Worm (Caenorhabditis elegans) whole organism, L1 larva: Measurements from ENCODE around the gene ceh-10.

Experiments used
- nhr-90 ChIP-seq: sonication (generic microtip); optimal IDR thresholded peaks from 2 replicates; lab custom pipeline; 2016; ENCODE audit warnings: mild to moderate bottlenecking, missing genetic modification characterization, missing compliant biosample characterization; ENCODE audit not compliant: poor library complexity
- unc-62 ChIP-seq: fragments of 150-350 bp; optimal IDR thresholded peaks from 2 replicates; lab custom pipeline; 2014; ENCODE audit warnings: missing biosample characterization, missing genetic modification reagents, missing genetic modification characterization
- zip-4 ChIP-seq: fragments of 200-800 bp; sonication (Bioruptor generic); optimal IDR thresholded peaks from 2 replicates; lab custom pipeline; 2018; ENCODE audit warnings: mild to moderate bottlenecking, missing genetic modification characterization, moderate library complexity, missing compliant biosample characterization

DNA sequence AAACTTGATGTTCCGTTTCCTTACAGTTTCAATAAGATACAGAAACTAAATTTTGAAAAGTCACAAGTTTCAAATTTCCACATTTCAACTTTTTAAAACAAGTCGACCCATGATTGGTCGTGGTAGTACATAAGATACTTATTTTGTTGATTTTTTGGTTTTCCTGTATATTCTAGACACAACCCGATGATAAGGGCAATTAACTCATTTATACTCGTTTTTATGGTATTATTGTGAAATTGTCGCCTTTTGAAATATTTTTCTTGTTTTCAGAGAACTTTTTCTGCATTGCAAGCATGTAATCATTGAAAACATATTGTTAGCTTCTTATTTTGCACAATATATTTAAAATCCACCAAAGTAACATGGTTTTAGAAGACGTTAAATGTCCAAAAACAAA, 13.1 kb downstream of the ceh-10 start:
- TF ChIP-seq nhr-90 (tag; lab: Kevin White, UChicago) (no peak), zip-4 (GFP tag; lab: Kevin White, UChicago) (no peak), unc-62 (GFP tag; lab: Kevin White, UChicago) (no peak)
